Fruit fly (Drosophila melanogaster): Measurements from ENCODE around the gene Sytalpha.
A peak's percentile ranks its signal among the peaks of the same experiment; 100 is the strongest.

The Sytalpha gene

dm6 chr2L:17582994-17583393, 9.1 kb upstream of the Sytalpha start (continued):
- TF ChIP-seq CG7357 (GFP tag; IDR thresholded peaks at IDR 0.05) (no peak), Side (GFP tag; optimal IDR thresholded peaks at IDR 0.05) (peak; percentile 40), MESR4 (GFP tag; optimal IDR thresholded peaks at IDR 0.05) (no peak), CG1602 (GFP tag; optimal IDR thresholded peaks at IDR 0.05) (peak; percentile 41), HmgD (GFP tag; optimal IDR thresholded peaks at IDR 0.05) (no peak), CG4424 (GFP tag; optimal IDR thresholded peaks at IDR 0.05) (peak; percentile 10), ems (GFP tag; optimal IDR thresholded peaks at IDR 0.05) (peak; percentile 14), Trl (optimal IDR thresholded peaks at IDR 0.05) (no peak), Trl (GFP tag; optimal IDR thresholded peaks at IDR 0.05) (peak; percentile 28), trh (GFP tag; optimal IDR thresholded peaks at IDR 0.05) (no peak), lab (GFP tag; optimal IDR thresholded peaks at IDR 0.05) (peak; percentile 19), ato (GFP tag; IDR thresholded peaks at IDR 0.05; ENCODE audit: partially characterized antibody) (no peak), klu (GFP tag; IDR thresholded peaks at IDR 0.05) (no peak), row (GFP tag; IDR thresholded peaks at IDR 0.05) (peak; percentile 66), pita (GFP tag; optimal IDR thresholded peaks at IDR 0.05) (no peak), CG17186 (GFP tag; optimal IDR thresholded peaks at IDR 0.05) (no peak), ase (GFP tag; IDR thresholded peaks at IDR 0.05) (no peak), CG16863 (GFP tag; optimal IDR thresholded peaks at IDR 0.05) (peak; percentile 43), so (GFP tag; IDR thresholded peaks at IDR 0.05) (no peak), nom (GFP tag; optimal IDR thresholded peaks at IDR 0.05) (no peak), E2f2 (GFP tag; IDR thresholded peaks at IDR 0.05) (no peak), esg (GFP tag; conservative IDR thresholded peaks at IDR 0.05) (no peak), Scr (GFP tag; IDR thresholded peaks at IDR 0.05; ENCODE audit: partially characterized antibody) (no peak), CG2678 (tag; optimal IDR thresholded peaks at IDR 0.05) (peak; percentile 32), Myb (GFP tag; optimal IDR thresholded peaks at IDR 0.05) (no peak), CG9817 (tag; optimal IDR thresholded peaks at IDR 0.05) (peak; percentile 12), ewg (GFP tag; optimal IDR thresholded peaks at IDR 0.05) (peak; percentile 24), CG10321 (GFP tag; IDR thresholded peaks at IDR 0.05) (no peak), CG30403 (GFP tag; optimal IDR thresholded peaks at IDR 0.05) (peak; percentile 37), Tbp (GFP tag; optimal IDR thresholded peaks at IDR 0.05) (no peak), Bteb2 (GFP tag; optimal IDR thresholded peaks at IDR 0.05) (no peak), Xbp1 (GFP tag; optimal IDR thresholded peaks at IDR 0.05) (peak; percentile 50), CG1832 (GFP tag; optimal IDR thresholded peaks at IDR 0.05) (no peak), chif (GFP tag; optimal IDR thresholded peaks at IDR 0.05) (peak in 1 of 2 experiments; percentile 58), Atf3 (GFP tag; optimal IDR thresholded peaks at IDR 0.05) (no peak), E2f1 (GFP tag; IDR thresholded peaks at IDR 0.05) (no peak), slp2 (GFP tag; optimal IDR thresholded peaks at IDR 0.05) (peak; percentile 19), CG6854 (GFP tag; optimal IDR thresholded peaks at IDR 0.05) (no peak), CG34376 (GFP tag; optimal IDR thresholded peaks at IDR 0.05) (no peak), ttk (GFP tag; IDR thresholded peaks at IDR 0.05) (no peak), CHES-1-like (GFP tag; optimal IDR thresholded peaks at IDR 0.05) (peak; percentile 28), ken (GFP tag; IDR thresholded peaks at IDR 0.05) (no peak), Nf-YB (GFP tag; optimal IDR thresholded peaks at IDR 0.05) (peak; percentile 14), exex (tag; optimal IDR thresholded peaks at IDR 0.05) (no peak), CG18262 (tag; optimal IDR thresholded peaks at IDR 0.05) (peak; percentile 7), CG2116 (GFP tag; optimal IDR thresholded peaks at IDR 0.05) (no peak), CG8924 (tag; optimal IDR thresholded peaks at IDR 0.05) (peak; percentile 45), CG16813 (GFP tag; IDR thresholded peaks at IDR 0.05; ENCODE audit: partially characterized antibody) (no peak), nerfin-1 (tag; optimal IDR thresholded peaks at IDR 0.05) (no peak), Jarid2 (GFP tag; optimal IDR thresholded peaks at IDR 0.05) (no peak), CG14050 (GFP tag; IDR thresholded peaks at IDR 0.05) (no peak), unpg (GFP tag; optimal IDR thresholded peaks at IDR 0.05) (peak; percentile 63)

Data from whole organism, embryonic.